Fruit fly (Drosophila melanogaster) whole organism, embryonic: Measurements from ENCODE around the gene CG31122.

Experiments
- Abd-B ChIP-seq: fragments of 200-800 bp; sonication (Bioruptor generic); optimal IDR thresholded peaks from 2 replicates; lab custom pipeline; 2018; ENCODE audit warnings: missing biosample characterization, mild to moderate bottlenecking, missing genetic modification characterization, moderate library complexity
- Atf6 ChIP-seq: fragments of 200-800 bp; sonication (Bioruptor generic); IDR thresholded peaks from 2 replicates; pipeline ENCODE4 v1.3.6; 2022; ENCODE audit warnings: missing biosample characterization, missing genetic modification characterization
- B-H2 ChIP-seq: fragments of 200-800 bp; sonication (Bioruptor generic); optimal IDR thresholded peaks from 2 replicates; lab custom pipeline; 2018; ENCODE audit warnings: missing biosample characterization, mild to moderate bottlenecking, missing genetic modification characterization
- Blimp-1 ChIP-seq: fragments of 200-800 bp; sonication (Bioruptor generic); optimal IDR thresholded peaks from 3 replicates; lab custom pipeline; 2018; ENCODE audit warnings: missing biosample characterization, missing genetic modification characterization, mild to moderate bottlenecking, moderate library complexity, missing genetic modification reagents
- CG10209 ChIP-seq: fragments of 200-800 bp; sonication (Bioruptor generic); optimal IDR thresholded peaks from 3 replicates; lab custom pipeline; 2017; ENCODE audit warnings: missing biosample characterization, mild to moderate bottlenecking, missing genetic modification characterization, missing genetic modification reagents
- CG10979 ChIP-seq: fragments of 200-800 bp; sonication (Bioruptor generic); optimal IDR thresholded peaks from 2 replicates; lab custom pipeline; 2018; ENCODE audit warnings: missing biosample characterization, mild to moderate bottlenecking, missing genetic modification characterization, moderate library complexity
- CG11696 ChIP-seq: fragments of 200-800 bp; sonication (Bioruptor generic); IDR thresholded peaks from 2 replicates; pipeline ENCODE4 v1.3.6; 2022; ENCODE audit warnings: missing biosample characterization, missing genetic modification characterization
- CG12744 ChIP-seq: fragments of 200-800 bp; sonication (Bioruptor generic); optimal IDR thresholded peaks from 2 replicates; lab custom pipeline; 2016; ENCODE audit warnings: missing biosample characterization, missing genetic modification characterization
- CG13624 ChIP-seq: fragments of 200-800 bp; sonication (Bioruptor generic); optimal IDR thresholded peaks from 2 replicates; lab custom pipeline; 2016; ENCODE audit warnings: missing biosample characterization, missing genetic modification characterization
- CG14050 ChIP-seq: fragments of 200-800 bp; sonication (Bioruptor generic); IDR thresholded peaks from 3 replicates; pipeline ENCODE4 v1.3.6; 2022; ENCODE audit warnings: missing biosample characterization, missing genetic modification characterization
- CG14710 ChIP-seq: fragments of 200-800 bp; sonication (Bioruptor generic); optimal IDR thresholded peaks from 3 replicates; lab custom pipeline; 2019; ENCODE audit warnings: missing biosample characterization, mild to moderate bottlenecking, missing genetic modification characterization, moderate library complexity
- CG1602 ChIP-seq: fragments of 200-800 bp; sonication (Bioruptor generic); optimal IDR thresholded peaks from 3 replicates; lab custom pipeline; 2016; ENCODE audit warnings: missing biosample characterization, missing genetic modification characterization
- CG2712 ChIP-seq: fragments of 200-800 bp; optimal IDR thresholded peaks from 3 replicates; lab custom pipeline; 2019; ENCODE audit warnings: missing biosample characterization, mild to moderate bottlenecking, missing genetic modification characterization, moderate library complexity
- CG4820 ChIP-seq: fragments of 200-800 bp; sonication (Bioruptor generic); optimal IDR thresholded peaks from 3 replicates; lab custom pipeline; 2016; ENCODE audit warnings: missing biosample characterization, missing genetic modification characterization
- CG4854 ChIP-seq: fragments of 200-800 bp; sonication (Bioruptor generic); optimal IDR thresholded peaks from 2 replicates; lab custom pipeline; 2016; ENCODE audit warnings: missing biosample characterization, missing genetic modification characterization, inconsistent platforms
- CG5180 ChIP-seq: fragments of 200-800 bp; sonication (Bioruptor generic); optimal IDR thresholded peaks from 3 replicates; lab custom pipeline; 2017; ENCODE audit warnings: missing biosample characterization, missing genetic modification characterization, mild to moderate bottlenecking, moderate library complexity, missing genetic modification reagents
- CG5245 ChIP-seq: fragments of 200-800 bp; sonication (Bioruptor generic); optimal IDR thresholded peaks from 3 replicates; lab custom pipeline; 2016; ENCODE audit warnings: missing biosample characterization, missing genetic modification characterization
- CG7928 ChIP-seq: fragments of 200-800 bp; sonication (Bioruptor generic); optimal IDR thresholded peaks from 2 replicates; lab custom pipeline; 2017; ENCODE audit warnings: missing biosample characterization, mild to moderate bottlenecking, missing genetic modification characterization
- CG7987 ChIP-seq: fragments of 200-800 bp; sonication (Bioruptor generic); optimal IDR thresholded peaks from 2 replicates; lab custom pipeline; 2018; ENCODE audit warnings: missing biosample characterization, mild to moderate bottlenecking, missing genetic modification characterization, moderate library complexity
- CG8281 ChIP-seq: fragments of 200-800 bp; sonication (Bioruptor generic); optimal IDR thresholded peaks from 2 replicates; lab custom pipeline; 2018; ENCODE audit warnings: missing biosample characterization, mild to moderate bottlenecking, missing genetic modification characterization, moderate library complexity
- Dip2 ChIP-seq: fragments of 200-800 bp; sonication (Bioruptor generic); IDR thresholded peaks from 2 replicates; pipeline ENCODE4 v1.3.6; 2022; ENCODE audit warnings: missing biosample characterization, missing genetic modification characterization
- Dp ChIP-seq: fragments of 200-800 bp; sonication (Bioruptor generic); optimal IDR thresholded peaks from 2 replicates; lab custom pipeline; 2018; ENCODE audit warnings: missing biosample characterization, mild to moderate bottlenecking, missing genetic modification characterization, moderate library complexity
- Gsc ChIP-seq: fragments of 200-800 bp; sonication (Bioruptor generic); IDR thresholded peaks from 2 replicates; pipeline ENCODE4 v1.3.6; 2022; ENCODE audit warnings: missing biosample characterization, missing genetic modification characterization
- Hr78 ChIP-seq, 2 experiments: fragments of 200-800 bp in 1 of 2; fragments of >200 bp in 1 of 2; sonication (Bioruptor generic) in 1 of 2; optimal IDR thresholded peaks; 2 replicates each; lab custom pipeline; 2017 to 2019; ENCODE audit warnings: missing biosample characterization in 2 of 2, missing genetic modification characterization in 2 of 2, mild to moderate bottlenecking in 1 of 2, moderate library complexity in 1 of 2
- MTF-1 ChIP-seq: fragments of 200-800 bp; sonication (Bioruptor generic); optimal IDR thresholded peaks from 2 replicates; lab custom pipeline; 2018; ENCODE audit warnings: missing biosample characterization, mild to moderate bottlenecking, missing genetic modification characterization, borderline replicate concordance
- Rfx ChIP-seq: fragments of 200-800 bp; sonication (Bioruptor generic); IDR thresholded peaks from 2 replicates; pipeline ENCODE4 v1.3.6; 2022; ENCODE audit warnings: missing biosample characterization, missing genetic modification characterization
- Sox102F ChIP-seq: fragments of 200-800 bp; sonication (Bioruptor generic); optimal IDR thresholded peaks from 2 replicates; lab custom pipeline; 2018; ENCODE audit warnings: missing biosample characterization, mild to moderate bottlenecking, missing genetic modification characterization, moderate library complexity
- Vsx1 ChIP-seq: fragments of 200-800 bp; sonication (Bioruptor generic); optimal IDR thresholded peaks from 2 replicates; lab custom pipeline; 2017; ENCODE audit warnings: missing biosample characterization, mild to moderate bottlenecking, missing genetic modification characterization, missing genetic modification reagents
- Xbp1 ChIP-seq: fragments of 200-800 bp; sonication (Bioruptor generic); optimal IDR thresholded peaks from 3 replicates; lab custom pipeline; 2016; ENCODE audit warnings: missing biosample characterization, mild to moderate bottlenecking, missing genetic modification characterization
- ara ChIP-seq: fragments of 200-800 bp; sonication (Bioruptor generic); IDR thresholded peaks from 2 replicates; pipeline ENCODE4 v1.3.6; 2022; ENCODE audit warnings: missing biosample characterization, missing genetic modification characterization
- ase ChIP-seq: fragments of 200-800 bp; sonication (Bioruptor generic); IDR thresholded peaks from 3 replicates; pipeline ENCODE4 v1.3.6; 2022; ENCODE audit warnings: missing biosample characterization, missing genetic modification characterization
- bigmax ChIP-seq: fragments of 200-800 bp; sonication (Bioruptor generic); optimal IDR thresholded peaks from 2 replicates; lab custom pipeline; 2018; ENCODE audit warnings: missing biosample characterization, mild to moderate bottlenecking, missing genetic modification characterization
- corto ChIP-seq: fragments of 200-800 bp; sonication (Bioruptor generic); optimal IDR thresholded peaks from 2 replicates; lab custom pipeline; 2016; ENCODE audit warnings: missing biosample characterization, mild to moderate bottlenecking, missing genetic modification characterization, moderate library complexity
- disco-r ChIP-seq: fragments of 200-800 bp; sonication (Bioruptor generic); optimal IDR thresholded peaks from 2 replicates; lab custom pipeline; 2016; ENCODE audit warnings: missing biosample characterization, missing genetic modification characterization
- dm ChIP-seq: fragments of 200-800 bp; sonication (Bioruptor generic); optimal IDR thresholded peaks from 3 replicates; lab custom pipeline; 2016; ENCODE audit warnings: missing biosample characterization, missing genetic modification characterization
- dysf ChIP-seq: fragments of 200-800 bp; sonication (Bioruptor generic); IDR thresholded peaks from 3 replicates; pipeline ENCODE4 v1.3.6; 2022; ENCODE audit warnings: missing biosample characterization, missing genetic modification characterization
- ems ChIP-seq: fragments of 200-800 bp; sonication (Bioruptor generic); optimal IDR thresholded peaks from 3 replicates; lab custom pipeline; 2016; ENCODE audit warnings: missing biosample characterization, missing genetic modification characterization
- fu2 ChIP-seq: fragments of 200-800 bp; sonication (Bioruptor generic); optimal IDR thresholded peaks from 2 replicates; lab custom pipeline; 2016; ENCODE audit warnings: missing biosample characterization, missing genetic modification characterization
- nom ChIP-seq: fragments of 200-800 bp; sonication (Bioruptor generic); optimal IDR thresholded peaks from 2 replicates; lab custom pipeline; 2017; ENCODE audit warnings: missing biosample characterization, missing genetic modification characterization, mild to moderate bottlenecking, moderate library complexity, missing genetic modification reagents
- oc ChIP-seq: fragments of 200-800 bp; sonication (Bioruptor generic); optimal IDR thresholded peaks from 2 replicates; lab custom pipeline; 2018; ENCODE audit warnings: missing biosample characterization, mild to moderate bottlenecking, missing genetic modification characterization, moderate library complexity
- p53 ChIP-seq: fragments of 200-800 bp; sonication (Bioruptor generic); optimal IDR thresholded peaks from 2 replicates; lab custom pipeline; 2016; ENCODE audit warnings: missing biosample characterization, missing genetic modification characterization
- peb ChIP-seq: fragments of 200-800 bp; sonication (Bioruptor generic); IDR thresholded peaks from 2 replicates; pipeline ENCODE4 v1.3.6; 2022; ENCODE audit warnings: missing biosample characterization, missing genetic modification characterization
- psq ChIP-seq: fragments of 200-800 bp; sonication (Bioruptor generic); optimal IDR thresholded peaks from 2 replicates; lab custom pipeline; 2017; ENCODE audit warnings: missing biosample characterization, missing genetic modification characterization
- pum ChIP-seq: fragments of 200-800 bp; sonication (Bioruptor generic); optimal IDR thresholded peaks from 2 replicates; lab custom pipeline; 2016; ENCODE audit warnings: missing biosample characterization, missing genetic modification characterization
- pzg ChIP-seq: fragments of 200-800 bp; sonication (Bioruptor generic); optimal IDR thresholded peaks from 3 replicates; lab custom pipeline; 2018; ENCODE audit warnings: missing biosample characterization, mild to moderate bottlenecking, missing genetic modification characterization, moderate library complexity
- repo ChIP-seq: fragments of 200-800 bp; sonication (Bioruptor generic); optimal IDR thresholded peaks from 2 replicates; lab custom pipeline; 2016; ENCODE audit warnings: missing biosample characterization, missing genetic modification characterization
- row ChIP-seq: fragments of 200-800 bp; sonication (Bioruptor generic); IDR thresholded peaks from 3 replicates; pipeline ENCODE4 v1.3.6; 2022; ENCODE audit warnings: missing biosample characterization, missing genetic modification characterization
- schlank ChIP-seq: fragments of 200-800 bp; sonication (Bioruptor generic); optimal IDR thresholded peaks from 2 replicates; lab custom pipeline; 2018; ENCODE audit warnings: missing biosample characterization, mild to moderate bottlenecking, missing genetic modification characterization
- tup ChIP-seq: fragments of 200-800 bp; sonication (Bioruptor generic); optimal IDR thresholded peaks from 2 replicates; lab custom pipeline; 2016; ENCODE audit warnings: missing biosample characterization, mild to moderate bottlenecking, missing genetic modification characterization, moderate library complexity
- tx ChIP-seq: fragments of 200-800 bp; sonication (Bioruptor generic); optimal IDR thresholded peaks from 2 replicates; lab custom pipeline; 2016; ENCODE audit warnings: missing biosample characterization, missing genetic modification characterization

CG31122 gene

DNA sequence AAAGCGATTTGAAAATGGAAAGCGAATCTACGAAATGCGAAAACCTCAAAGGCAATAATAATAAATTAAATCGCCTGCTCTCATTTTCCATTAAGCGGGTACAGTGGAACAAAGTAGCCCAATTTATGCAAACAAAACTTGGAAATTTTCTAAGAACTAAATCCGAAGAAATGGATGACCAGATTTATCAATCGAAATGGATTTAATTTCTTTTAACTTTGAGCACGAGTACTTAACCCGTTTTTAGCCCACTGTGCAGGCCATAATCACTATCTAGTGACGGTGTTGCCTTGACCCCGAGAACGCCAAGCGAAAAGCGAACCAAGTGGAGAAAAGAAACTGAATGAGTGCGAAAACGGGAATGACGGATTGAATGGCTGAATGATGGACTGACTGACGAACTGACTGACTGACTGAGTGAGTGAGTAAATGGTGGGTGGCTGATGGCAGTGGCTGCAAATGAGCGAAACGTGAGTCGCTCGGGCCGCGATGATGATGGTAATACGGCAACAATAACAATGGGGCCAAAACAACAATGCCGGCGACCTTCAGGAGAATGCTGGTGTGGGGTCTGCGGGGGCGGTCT is 43.6 kb upstream of the CG31122 start (continued):
- no peak for TF ChIP-seq CG10979
- no peak for TF ChIP-seq CG14710 (tag; lab: Kevin White, UChicago)
- TF ChIP-seq CG1602 (GFP tag; lab: Kevin White, UChicago) = peak; percentile 8
- no peak for TF ChIP-seq CG4854 (GFP tag; lab: Kevin White, UChicago)
- TF ChIP-seq oc (tag; lab: Kevin White, UChicago) = no peak
- peak; percentile 28 for TF ChIP-seq CG13624
- TF ChIP-seq dm (GFP tag; lab: Kevin White, UChicago) = no peak
- peak; percentile 32 for TF ChIP-seq Blimp-1 (GFP tag; lab: Kevin White, UChicago)
- TF ChIP-seq CG4820 (GFP tag; lab: Kevin White, UChicago) = no peak
- no peak for TF ChIP-seq psq
- TF ChIP-seq Xbp1 (GFP tag; lab: Kevin White, UChicago) = peak; percentile 50
- TF ChIP-seq Abd-B (GFP tag; lab: Kevin White, UChicago) = peak; percentile 24
- peak; percentile 75 for TF ChIP-seq Rfx (GFP tag; lab: Robert Waterston, UW)
- peak; percentile 53 for TF ChIP-seq Sox102F (GFP tag; lab: Kevin White, UChicago)
- no peak for TF ChIP-seq Vsx1 (GFP tag; lab: Kevin White, UChicago)
- peak; percentile 16 for TF ChIP-seq schlank (tag; lab: Kevin White, UChicago)
- TF ChIP-seq nom (GFP tag; lab: Kevin White, UChicago) = peak; percentile 45
- TF ChIP-seq tup (GFP tag; lab: Kevin White, UChicago) = no peak
- peak; percentile 98 for TF ChIP-seq CG8281 (tag; lab: Kevin White, UChicago)
- peak; percentile 42 for TF ChIP-seq ems (GFP tag; lab: Kevin White, UChicago)
- no peak for TF ChIP-seq CG7987 (GFP tag; lab: Kevin White, UChicago)
- peak; percentile 50; the same call in 1 of the 3 replicates for TF ChIP-seq ase
- TF ChIP-seq bigmax (GFP tag; lab: Kevin White, UChicago) = no peak
- no peak for TF ChIP-seq MTF-1 (GFP tag; lab: Kevin White, UChicago)
- TF ChIP-seq fu2 = peak; percentile 17
- no peak for TF ChIP-seq CG5180 (GFP tag; lab: Kevin White, UChicago)
- no peak for TF ChIP-seq Gsc (GFP tag; lab: Robert Waterston, UW)
- TF ChIP-seq peb (GFP tag; lab: Robert Waterston, UW) = peak; percentile 33; the same call in 1 of the 2 replicates
- TF ChIP-seq CG5245 (GFP tag; lab: Kevin White, UChicago) = no peak
- TF ChIP-seq CG10209 (GFP tag; lab: Kevin White, UChicago) = peak; percentile 42
- no peak for TF ChIP-seq pum (GFP tag; lab: Kevin White, UChicago)
- TF ChIP-seq Hr78 (GFP tag; optimal IDR thresholded peaks at IDR 0.05; lab: Kevin White, UChicago) = no peak
- no peak for TF ChIP-seq B-H2 (GFP tag; lab: Kevin White, UChicago)
- TF ChIP-seq CG7928 (GFP tag; lab: Kevin White, UChicago) = no peak
- TF ChIP-seq disco-r (GFP tag; lab: Kevin White, UChicago) = no peak
- TF ChIP-seq tx = no peak
- TF ChIP-seq Dp = no peak
- peak; percentile 42; the same call in 1 of the 2 replicates for TF ChIP-seq ara (GFP tag; lab: Robert Waterston, UW)
- TF ChIP-seq row (GFP tag; lab: Robert Waterston, UW) = peak; percentile 68; the same call in 2 of the 3 replicates
- TF ChIP-seq pzg = no peak
- no peak for TF ChIP-seq Dip2 (GFP tag; lab: Robert Waterston, UW)
- TF ChIP-seq CG2712 (tag; lab: Kevin White, UChicago) = no peak
- TF ChIP-seq Atf6 = peak; percentile 65
- TF ChIP-seq repo (GFP tag; lab: Kevin White, UChicago) = no peak
- peak; percentile 45; the same call in 2 of the 3 replicates for TF ChIP-seq CG14050 (GFP tag; lab: Robert Waterston, UW)
- TF ChIP-seq dysf (GFP tag; lab: Robert Waterston, UW) = peak; percentile 64; the same call in 2 of the 3 replicates
- TF ChIP-seq p53 (GFP tag; lab: Kevin White, UChicago) = no peak
- TF ChIP-seq CG11696 (GFP tag; lab: Robert Waterston, UW) = peak; percentile 41; the same call in 1 of the 2 replicates
- no peak for TF ChIP-seq corto (GFP tag; lab: Kevin White, UChicago)
- no peak for TF ChIP-seq CG12744
